4 worm cellular contexts compared by ENCODE assay signal in the genomic region with DNA sequence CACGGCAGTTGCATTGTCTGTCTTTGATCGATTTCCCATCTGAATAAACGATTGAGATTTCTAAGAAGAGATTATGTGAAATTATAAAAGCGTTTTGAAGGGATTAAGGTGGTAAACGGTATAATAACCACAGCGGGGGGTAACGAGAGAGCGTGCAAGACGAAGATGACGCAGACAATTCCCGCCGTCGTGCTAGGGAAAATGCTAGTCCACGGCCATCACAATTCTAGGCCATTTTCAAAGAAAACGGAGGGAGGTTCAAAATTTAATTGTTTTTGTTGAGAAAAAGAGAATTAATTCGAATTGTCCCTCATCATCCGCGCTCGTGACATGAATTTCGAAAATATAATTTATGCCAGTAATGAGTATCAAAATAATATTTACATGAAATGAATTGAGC.
A peak's percentile ranks its signal among the peaks of the same experiment; 100 is the strongest.
TF ChIP-seq lines count a peak whose summit lies in the region.

Gene F10E9.11, minus strand, starts transcription at position 161 of the 400 bp plus-strand sequence.

TF ChIP-seq in whole organism, L2 larva, 48 proteins besides CTCF, POLR2A, EP300 and RAD21 (continues in another document):
- peak; percentile 86 for TF ChIP-seq C34F6.9 (tag; optimal IDR thresholded peaks at IDR 0.05; lab: Kevin White, UChicago)
- peak; percentile 9 for TF ChIP-seq nhr-6 (tag; optimal IDR thresholded peaks at IDR 0.05; lab: Kevin White, UChicago)
- TF ChIP-seq gmeb-1 (tag; optimal IDR thresholded peaks at IDR 0.05; lab: Kevin White, UChicago): peak; percentile 94
- TF ChIP-seq lin-11 (tag; optimal IDR thresholded peaks at IDR 0.05; lab: Kevin White, UChicago): peak; percentile 72
- TF ChIP-seq unc-55 (GFP tag; optimal IDR thresholded peaks at IDR 0.05; lab: Kevin White, UChicago): peak; percentile 86
- TF ChIP-seq egl-27 (tag; optimal IDR thresholded peaks at IDR 0.05; lab: Kevin White, UChicago): peak; percentile 26
- peak; percentile 69 for TF ChIP-seq mab-5 (tag; optimal IDR thresholded peaks at IDR 0.05; lab: Kevin White, UChicago)
- peak; percentile 44 for TF ChIP-seq nhr-21 (tag; optimal IDR thresholded peaks at IDR 0.05; lab: Kevin White, UChicago)
- TF ChIP-seq nhr-129 (tag; optimal IDR thresholded peaks at IDR 0.05; lab: Kevin White, UChicago): peak; percentile 73
- peak; percentile 38 for TF ChIP-seq fos-1 (tag; optimal IDR thresholded peaks at IDR 0.05; lab: Kevin White, UChicago)
- TF ChIP-seq ztf-4 (tag; optimal IDR thresholded peaks at IDR 0.05; lab: Kevin White, UChicago): no peak
- peak; percentile 66 to 89 for TF ChIP-seq lsy-2 (tag; optimal IDR thresholded peaks at IDR 0.05; lab: Kevin White, UChicago)
- TF ChIP-seq nhr-25 (tag; optimal IDR thresholded peaks at IDR 0.05; lab: Kevin White, UChicago): peak; percentile 79
- no peak for TF ChIP-seq ztf-1 (GFP tag; conservative IDR thresholded peaks at IDR 0.05; lab: Robert Waterston, UW)
- TF ChIP-seq lin-13 (GFP tag; optimal IDR thresholded peaks at IDR 0.05; lab: Kevin White, UChicago): peak; percentile 79
- TF ChIP-seq ZK546.5 (tag; optimal IDR thresholded peaks at IDR 0.05; lab: Kevin White, UChicago): no peak
- TF ChIP-seq sma-3 (GFP tag; optimal IDR thresholded peaks at IDR 0.05; lab: Kevin White, UChicago): peak; percentile 82
- peak; percentile 12 for TF ChIP-seq blmp-1 (tag; optimal IDR thresholded peaks at IDR 0.05; lab: Kevin White, UChicago; ENCODE audit: insufficient read depth)
- no peak for TF ChIP-seq alr-1 (tag; optimal IDR thresholded peaks at IDR 0.05; lab: Kevin White, UChicago)
- TF ChIP-seq F13H6.1 (tag; optimal IDR thresholded peaks at IDR 0.05; lab: Kevin White, UChicago): peak; percentile 84
- no peak for TF ChIP-seq snpc-4 (tag; optimal IDR thresholded peaks at IDR 0.05; lab: Kevin White, UChicago)

TF ChIP-seq in whole organism, L4 larva, 104 proteins besides CTCF, POLR2A, EP300 and RAD21 (continues in another document):
- TF ChIP-seq rbr-2 (tag; optimal IDR thresholded peaks at IDR 0.05; lab: Kevin White, UChicago) (peak; percentile 46), nhr-237 (tag; optimal IDR thresholded peaks at IDR 0.05; lab: Kevin White, UChicago) (no peak), ceh-28 (tag; optimal IDR thresholded peaks at IDR 0.05; lab: Kevin White, UChicago) (no peak), lin-1 (GFP tag; IDR thresholded peaks at IDR 0.05; lab: Robert Waterston, UW) (no peak), nhr-76 (tag; optimal IDR thresholded peaks at IDR 0.05; lab: Kevin White, UChicago) (no peak), lim-7 (GFP tag; IDR thresholded peaks at IDR 0.05; lab: Robert Waterston, UW) (no peak), madf-9 (GFP tag; conservative IDR thresholded peaks at IDR 0.05; lab: Robert Waterston, UW) (peak; percentile 51; the same call in 1 of the 2 replicates), duxl-1 (tag; optimal IDR thresholded peaks at IDR 0.05; lab: Kevin White, UChicago; ENCODE audit: poor library complexity) (peak; percentile 57), set-16 (GFP tag; IDR thresholded peaks at IDR 0.05; lab: Robert Waterston, UW) (no peak), ZK337.2 (GFP tag; IDR thresholded peaks at IDR 0.05; lab: Robert Waterston, UW) (peak; percentile 83), F49E8.2 (tag; optimal IDR thresholded peaks at IDR 0.05; lab: Kevin White, UChicago; ENCODE audit: borderline replicate concordance) (peak; percentile 22), nhr-48 (tag; optimal IDR thresholded peaks at IDR 0.05; lab: Kevin White, UChicago) (peak; percentile 24), daf-12 (tag; optimal IDR thresholded peaks at IDR 0.05; lab: Kevin White, UChicago) (no peak), hmg-1.1 (GFP tag; IDR thresholded peaks at IDR 0.05; lab: Robert Waterston, UW) (peak; percentile 63), tra-1 (GFP tag; IDR thresholded peaks at IDR 0.05; lab: Robert Waterston, UW) (0 out of 2 replicates have a peak, but pooled peaks have one; percentile 20), ceh-44 (GFP tag; IDR thresholded peaks at IDR 0.05; lab: Robert Waterston, UW) (peak; percentile 48; the same call in 1 of the 2 replicates), F26F4.8 (GFP tag; conservative IDR thresholded peaks at IDR 0.05; lab: Robert Waterston, UW) (no peak), ceh-82 (tag; optimal IDR thresholded peaks at IDR 0.05; lab: Kevin White, UChicago) (no peak), nhr-6 (tag; optimal IDR thresholded peaks at IDR 0.05; lab: Kevin White, UChicago) (peak; percentile 65), fos-1 (tag; optimal IDR thresholded peaks at IDR 0.05; lab: Kevin White, UChicago) (no peak), nhr-102 (tag; optimal IDR thresholded peaks at IDR 0.05; lab: Kevin White, UChicago) (peak; percentile 13), lin-13 (GFP tag; optimal IDR thresholded peaks at IDR 0.05; lab: Kevin White, UChicago) (peak; percentile 22)

TF ChIP-seq in whole organism, late embryonic, 69 proteins besides CTCF, POLR2A, EP300 and RAD21 (continues in another document):
- TF ChIP-seq ceh-22 (tag; optimal IDR thresholded peaks at IDR 0.05; lab: Kevin White, UChicago) (no peak), lim-6 (tag; optimal IDR thresholded peaks at IDR 0.05; lab: Kevin White, UChicago) (peak; percentile 79), lin-11 (tag; optimal IDR thresholded peaks at IDR 0.05; lab: Kevin White, UChicago) (no peak), ztf-16 (tag; optimal IDR thresholded peaks at IDR 0.05; lab: Kevin White, UChicago) (peak; percentile 39), ceh-9 (tag; optimal IDR thresholded peaks at IDR 0.05; lab: Kevin White, UChicago) (no peak), ceh-24 (tag; optimal IDR thresholded peaks at IDR 0.05; lab: Kevin White, UChicago) (no peak), Y22D7AL.16 (tag; optimal IDR thresholded peaks at IDR 0.05; lab: Kevin White, UChicago) (no peak), elt-4 (tag; optimal IDR thresholded peaks at IDR 0.05; lab: Kevin White, UChicago) (no peak), unc-42 (tag; optimal IDR thresholded peaks at IDR 0.05; lab: Kevin White, UChicago) (peak; percentile 69), hlh-15 (tag; optimal IDR thresholded peaks at IDR 0.05; lab: Kevin White, UChicago) (no peak), unc-3 (GFP tag; conservative IDR thresholded peaks at IDR 0.05; lab: Robert Waterston, UW) (peak; percentile 41; the same call in 1 of the 2 replicates), unc-3 (tag; optimal IDR thresholded peaks at IDR 0.05; lab: Kevin White, UChicago) (peak; percentile 33), ama-1 (optimal IDR thresholded peaks at IDR 0.05; lab: Kevin White, UChicago) (no peak), K02D7.2 (tag; optimal IDR thresholded peaks at IDR 0.05; lab: Kevin White, UChicago) (no peak), hlh-8 (tag; optimal IDR thresholded peaks at IDR 0.05; lab: Kevin White, UChicago) (peak; percentile 86), ceh-2 (tag; optimal IDR thresholded peaks at IDR 0.05; lab: Kevin White, UChicago) (peak; percentile 97), ahr-1 (tag; optimal IDR thresholded peaks at IDR 0.05; lab: Kevin White, UChicago) (peak; percentile 53), nhr-232 (tag; optimal IDR thresholded peaks at IDR 0.05; lab: Kevin White, UChicago) (no peak), nfya-1 (tag; optimal IDR thresholded peaks at IDR 0.05; lab: Kevin White, UChicago) (peak; percentile 62), unc-86 (tag; optimal IDR thresholded peaks at IDR 0.05; lab: Kevin White, UChicago) (peak; percentile 45), zip-5 (tag; optimal IDR thresholded peaks at IDR 0.05; lab: Kevin White, UChicago) (peak; percentile 86), fkh-6 (tag; optimal IDR thresholded peaks at IDR 0.05; lab: Kevin White, UChicago) (peak; percentile 56), sdc-2 (tag; optimal IDR thresholded peaks at IDR 0.05; lab: Kevin White, UChicago) (peak; percentile 53), ceh-19 (GFP tag; optimal IDR thresholded peaks at IDR 0.05; lab: Kevin White, UChicago) (no peak), sox-4 (tag; optimal IDR thresholded peaks at IDR 0.05; lab: Kevin White, UChicago) (no peak)

TF ChIP-seq in whole organism, mixed stage, embryonic, 35 proteins besides CTCF, POLR2A, EP300 and RAD21 (continues in another document):
- TF ChIP-seq hlh-1 (tag; optimal IDR thresholded peaks at IDR 0.05; lab: Kevin White, UChicago): no peak
- no peak for TF ChIP-seq unc-39 (tag; optimal IDR thresholded peaks at IDR 0.05; lab: Kevin White, UChicago)
- TF ChIP-seq cnd-1 (tag; optimal IDR thresholded peaks at IDR 0.05; lab: Kevin White, UChicago): no peak
- no peak for TF ChIP-seq sem-2 (GFP tag; optimal IDR thresholded peaks at IDR 0.05; lab: Kevin White, UChicago)
- TF ChIP-seq ceh-43 (GFP tag; optimal IDR thresholded peaks at IDR 0.05; lab: Kevin White, UChicago): peak; percentile 72
- no peak for TF ChIP-seq nhr-76 (tag; optimal IDR thresholded peaks at IDR 0.05; lab: Kevin White, UChicago)
- TF ChIP-seq ces-1 (GFP tag; optimal IDR thresholded peaks at IDR 0.05; lab: Kevin White, UChicago): peak; percentile 75
- peak; percentile 58 for TF ChIP-seq ham-2 (GFP tag; optimal IDR thresholded peaks at IDR 0.05; lab: Kevin White, UChicago)
- TF ChIP-seq flh-1 (GFP tag; optimal IDR thresholded peaks at IDR 0.05; lab: Kevin White, UChicago): no peak
- no peak for TF ChIP-seq elt-1 (tag; optimal IDR thresholded peaks at IDR 0.05; lab: Kevin White, UChicago; ENCODE audit: borderline replicate concordance, insufficient read depth)
- TF ChIP-seq lin-32 (GFP tag; optimal IDR thresholded peaks at IDR 0.05; lab: Kevin White, UChicago): no peak
- TF ChIP-seq nhr-237 (tag; optimal IDR thresholded peaks at IDR 0.05; lab: Kevin White, UChicago): peak; percentile 3
- peak; percentile 65 for TF ChIP-seq mls-2 (tag; optimal IDR thresholded peaks at IDR 0.05; lab: Kevin White, UChicago)
- no peak for TF ChIP-seq nhr-12 (tag; optimal IDR thresholded peaks at IDR 0.05; lab: Kevin White, UChicago)
- no peak for TF ChIP-seq ceh-83 (GFP tag; optimal IDR thresholded peaks at IDR 0.05; lab: Kevin White, UChicago)
- no peak for TF ChIP-seq blmp-1 (tag; optimal IDR thresholded peaks at IDR 0.05; lab: Kevin White, UChicago)
- TF ChIP-seq lsy-2 (tag; optimal IDR thresholded peaks at IDR 0.05; lab: Kevin White, UChicago): peak; percentile 79
- TF ChIP-seq drap-1 (GFP tag; optimal IDR thresholded peaks at IDR 0.05; lab: Kevin White, UChicago): peak; percentile 21
- peak; percentile 42 for TF ChIP-seq nhr-2 (tag; optimal IDR thresholded peaks at IDR 0.05; lab: Kevin White, UChicago)
- no peak for TF ChIP-seq snpc-4 (tag; optimal IDR thresholded peaks at IDR 0.05; lab: Kevin White, UChicago)
- TF ChIP-seq bed-3 (GFP tag; optimal IDR thresholded peaks at IDR 0.05; lab: Kevin White, UChicago): no peak
- peak; percentile 75 for TF ChIP-seq mep-1 (tag; optimal IDR thresholded peaks at IDR 0.05; lab: Kevin White, UChicago)
- peak; percentile 21 for TF ChIP-seq pha-4 (tag; optimal IDR thresholded peaks at IDR 0.05; lab: Kevin White, UChicago)
- TF ChIP-seq sptf-1 (tag; optimal IDR thresholded peaks at IDR 0.05; lab: Kevin White, UChicago): peak; percentile 69
- TF ChIP-seq nhr-28 (tag; optimal IDR thresholded peaks at IDR 0.05; lab: Kevin White, UChicago): no peak
- TF ChIP-seq ztf-11 (tag; optimal IDR thresholded peaks at IDR 0.05; lab: Kevin White, UChicago): no peak
- TF ChIP-seq lin-13 (tag; optimal IDR thresholded peaks at IDR 0.05; lab: Kevin White, UChicago): peak; percentile 73
- TF ChIP-seq unc-120 (tag; optimal IDR thresholded peaks at IDR 0.05; lab: Kevin White, UChicago; ENCODE audit: poor library complexity, severe bottlenecking): no peak
